Fruit fly (Drosophila melanogaster): ENCODE measurements around the gene AspRS-m.
A peak's percentile ranks its signal among the peaks of the same experiment; 100 is the strongest.

The AspRS-m gene

dm6 chr2L:16868897-16869324, 42.0 kb downstream of the AspRS-m start:
- no peak for TF ChIP-seq Blimp-1 (GFP tag; optimal IDR thresholded peaks at IDR 0.05)
- no peak for TF ChIP-seq CG8319 (GFP tag; optimal IDR thresholded peaks at IDR 0.05)
- TF ChIP-seq fd85E (GFP tag; optimal IDR thresholded peaks at IDR 0.05) = no peak
- no peak; the same call in 1 of the 2 replicates for TF ChIP-seq CG11294 (GFP tag; IDR thresholded peaks at IDR 0.05)
- no peak for TF ChIP-seq CG6163 (GFP tag; IDR thresholded peaks at IDR 0.05)
- TF ChIP-seq CG10631 (GFP tag; optimal IDR thresholded peaks at IDR 0.05) = peak; percentile 51
- no peak for TF ChIP-seq svp (GFP tag)
- TF ChIP-seq Sox102F (GFP tag; optimal IDR thresholded peaks at IDR 0.05) = no peak
- no peak for TF ChIP-seq CG1621 (tag; optimal IDR thresholded peaks at IDR 0.05)
- TF ChIP-seq CG32006 (GFP tag; optimal IDR thresholded peaks at IDR 0.05) = peak; percentile 58
- no peak for TF ChIP-seq CG10669 (GFP tag; optimal IDR thresholded peaks at IDR 0.05)
- TF ChIP-seq dac (GFP tag; optimal IDR thresholded peaks at IDR 0.05) = no peak
- TF ChIP-seq Hr39 (GFP tag; optimal IDR thresholded peaks at IDR 0.05) = no peak
- TF ChIP-seq CG6792 (GFP tag; optimal IDR thresholded peaks at IDR 0.05) = no peak
- TF ChIP-seq CG31627 (GFP tag; optimal IDR thresholded peaks at IDR 0.05) = no peak
- TF ChIP-seq achi (GFP tag; optimal IDR thresholded peaks at IDR 0.05) = peak; percentile 45
- peak; percentile 74 for TF ChIP-seq CG8119 (GFP tag; IDR thresholded peaks at IDR 0.05)
- no peak for TF ChIP-seq fkh (GFP tag; optimal IDR thresholded peaks at IDR 0.05)
- TF ChIP-seq CG3919 (GFP tag; optimal IDR thresholded peaks at IDR 0.05) = no peak
- no peak for TF ChIP-seq Ets96B (tag; optimal IDR thresholded peaks at IDR 0.05)
- no peak for TF ChIP-seq Hr38 (GFP tag; optimal IDR thresholded peaks at IDR 0.05)
- TF ChIP-seq vri (GFP tag; optimal IDR thresholded peaks at IDR 0.05) = no peak
- TF ChIP-seq spab (GFP tag; optimal IDR thresholded peaks at IDR 0.05) = no peak
- no peak for TF ChIP-seq CG9139 (GFP tag; optimal IDR thresholded peaks at IDR 0.05)
- TF ChIP-seq esn (GFP tag; optimal IDR thresholded peaks at IDR 0.05) = no peak
- no peak for TF ChIP-seq dsx (GFP tag; optimal IDR thresholded peaks at IDR 0.05; ENCODE audit: poor library complexity, severe bottlenecking)
- TF ChIP-seq ss (GFP tag; optimal IDR thresholded peaks at IDR 0.05) = no peak
- TF ChIP-seq topi (GFP tag; optimal IDR thresholded peaks at IDR 0.05) = no peak
- TF ChIP-seq fd59A (GFP tag; optimal IDR thresholded peaks at IDR 0.05) = no peak
- peak; percentile 43 for TF ChIP-seq eg (GFP tag; IDR thresholded peaks at IDR 0.05)
- no peak for TF ChIP-seq cyc (GFP tag; optimal IDR thresholded peaks at IDR 0.05)
- TF ChIP-seq Eip78C (GFP tag) = peak; percentile 85
- TF ChIP-seq Eip93F (GFP tag; optimal IDR thresholded peaks at IDR 0.05) = no peak
- TF ChIP-seq CG15336 (GFP tag; IDR thresholded peaks at IDR 0.05) = peak; percentile 70
- no peak for TF ChIP-seq CG3032 (tag; optimal IDR thresholded peaks at IDR 0.05)
- no peak for TF ChIP-seq CG11902 (GFP tag; optimal IDR thresholded peaks at IDR 0.05)
- TF ChIP-seq Lpt (GFP tag; optimal IDR thresholded peaks at IDR 0.05) = peak; percentile 10
- TF ChIP-seq CG6854 (GFP tag; optimal IDR thresholded peaks at IDR 0.05) = no peak
- TF ChIP-seq CG6276 (GFP tag; optimal IDR thresholded peaks at IDR 0.05) = peak; percentile 28
- TF ChIP-seq CG8632 (GFP tag; optimal IDR thresholded peaks at IDR 0.05) = no peak
- no peak for TF ChIP-seq CG16779 (tag; optimal IDR thresholded peaks at IDR 0.05)
- peak; percentile 2 for TF ChIP-seq acj6 (GFP tag; optimal IDR thresholded peaks at IDR 0.05)
- TF ChIP-seq Sox14 (GFP tag; optimal IDR thresholded peaks at IDR 0.05) = no peak
- no peak for TF ChIP-seq Sox15 (GFP tag; optimal IDR thresholded peaks at IDR 0.05)
- TF ChIP-seq Met (GFP tag; optimal IDR thresholded peaks at IDR 0.05) = no peak
- TF ChIP-seq CG11762 (GFP tag; optimal IDR thresholded peaks at IDR 0.05; ENCODE audit: insufficient read depth) = no peak
- no peak for TF ChIP-seq lz (GFP tag; optimal IDR thresholded peaks at IDR 0.05)
- no peak for TF ChIP-seq CG6808 (GFP tag; optimal IDR thresholded peaks at IDR 0.05)
- TF ChIP-seq Ets21C (GFP tag; optimal IDR thresholded peaks at IDR 0.05) = no peak
- TF ChIP-seq pdm3 (GFP tag; optimal IDR thresholded peaks at IDR 0.05) = no peak
- TF ChIP-seq Eip75B (GFP tag; optimal IDR thresholded peaks at IDR 0.05) = peak; percentile 19
- peak; percentile 16 for TF ChIP-seq CG34406 (GFP tag; optimal IDR thresholded peaks at IDR 0.05)
- TF ChIP-seq Smox (GFP tag; optimal IDR thresholded peaks at IDR 0.05) = no peak
